Fruit fly (Drosophila melanogaster) whole organism, embryonic: ENCODE measurements around the gene dikar.

Experiments
- Bgb ChIP-seq: fragments of 200-800 bp; sonication (Bioruptor generic); IDR thresholded peaks from 2 replicates; pipeline ENCODE4 v1.3.6; 2022; ENCODE audit warnings: missing biosample characterization, missing genetic modification characterization; ENCODE audit not compliant: partially characterized antibody
- CG10366 ChIP-seq: fragments of 200-800 bp; sonication (Bioruptor generic); IDR thresholded peaks from 2 replicates; pipeline ENCODE4 v1.3.6; 2022; ENCODE audit warnings: missing biosample characterization, missing genetic modification characterization
- CG11723 ChIP-seq: fragments of 200-800 bp; sonication (Bioruptor generic); optimal IDR thresholded peaks from 2 replicates; lab custom pipeline; 2017; ENCODE audit warnings: missing biosample characterization, mild to moderate bottlenecking, missing genetic modification characterization
- CG1233 ChIP-seq: fragments of 200-800 bp; sonication (Bioruptor generic); optimal IDR thresholded peaks from 4 replicates; lab custom pipeline; 2018; ENCODE audit warnings: missing biosample characterization, mild to moderate bottlenecking, missing genetic modification characterization
- CG12659 ChIP-seq: fragments of 200-800 bp; sonication (Bioruptor generic); optimal IDR thresholded peaks from 3 replicates; lab custom pipeline; 2017; ENCODE audit warnings: mild to moderate bottlenecking, missing biosample characterization, missing genetic modification reagents, missing genetic modification characterization
- CG12942 ChIP-seq: fragments of 200-800 bp; sonication (Bioruptor generic); optimal IDR thresholded peaks from 3 replicates; lab custom pipeline; 2016; ENCODE audit warnings: missing biosample characterization, missing genetic modification characterization
- CG13894 ChIP-seq: fragments of 200-800 bp; sonication (Bioruptor generic); optimal IDR thresholded peaks from 3 replicates; lab custom pipeline; 2018; ENCODE audit warnings: missing biosample characterization, mild to moderate bottlenecking, missing genetic modification characterization, moderate library complexity
- CG14441 ChIP-seq: fragments of 200-800 bp; sonication (Bioruptor generic); IDR thresholded peaks from 2 replicates; pipeline ENCODE4 v1.3.6; 2022; ENCODE audit warnings: missing biosample characterization, missing genetic modification characterization
- CG14965 ChIP-seq: fragments of 200-800 bp; sonication (Bioruptor generic); optimal IDR thresholded peaks from 2 replicates; lab custom pipeline; 2016; ENCODE audit warnings: missing biosample characterization, missing genetic modification characterization, borderline replicate concordance
- CG16779 ChIP-seq: fragments of 200-800 bp; sonication (Bioruptor generic); IDR thresholded peaks from 2 replicates; pipeline ENCODE4 v1.3.6; 2022; ENCODE audit warnings: missing biosample characterization, missing genetic modification characterization
- CG16813 ChIP-seq: fragments of 200-800 bp; sonication (Bioruptor generic); IDR thresholded peaks from 3 replicates; pipeline ENCODE4 v1.3.6; 2022; ENCODE audit warnings: missing biosample characterization, missing genetic modification characterization; ENCODE audit not compliant: partially characterized antibody
- CG16863 ChIP-seq: fragments of 200-800 bp; sonication (Bioruptor generic); optimal IDR thresholded peaks from 3 replicates; lab custom pipeline; 2016; ENCODE audit warnings: missing biosample characterization, missing genetic modification characterization
- CG18476 ChIP-seq: fragments of 200-800 bp; sonication (Bioruptor generic); optimal IDR thresholded peaks from 2 replicates; lab custom pipeline; 2016; ENCODE audit warnings: missing biosample characterization, mild to moderate bottlenecking, missing genetic modification characterization
- CG2712 ChIP-seq: fragments of 200-800 bp; optimal IDR thresholded peaks from 3 replicates; lab custom pipeline; 2019; ENCODE audit warnings: missing biosample characterization, mild to moderate bottlenecking, missing genetic modification characterization, moderate library complexity
- CG31365 ChIP-seq: fragments of 200-800 bp; sonication (Bioruptor generic); optimal IDR thresholded peaks from 2 replicates; lab custom pipeline; 2018; ENCODE audit warnings: missing biosample characterization, mild to moderate bottlenecking, missing genetic modification characterization
- CG33213 ChIP-seq: fragments of 200-800 bp; sonication (Bioruptor generic); optimal IDR thresholded peaks from 3 replicates; lab custom pipeline; 2016; ENCODE audit warnings: missing biosample characterization, missing genetic modification characterization
- CG3995 ChIP-seq: fragments of 200-800 bp; sonication (Bioruptor generic); optimal IDR thresholded peaks from 3 replicates; lab custom pipeline; 2016; ENCODE audit warnings: missing biosample characterization, missing genetic modification characterization
- CG4360 ChIP-seq: fragments of 200-800 bp; sonication (Bioruptor generic); IDR thresholded peaks from 2 replicates; pipeline ENCODE4 v1.3.6; 2022; ENCODE audit warnings: missing biosample characterization, missing genetic modification characterization
- CG4707 ChIP-seq: fragments of 200-800 bp; sonication (Bioruptor generic); optimal IDR thresholded peaks from 2 replicates; lab custom pipeline; 2018; ENCODE audit warnings: missing biosample characterization, mild to moderate bottlenecking, missing genetic modification characterization, moderate library complexity
- CG5953 ChIP-seq: fragments of 200-800 bp; sonication (Bioruptor generic); IDR thresholded peaks from 2 replicates; pipeline ENCODE4 v1.3.6; 2022; ENCODE audit warnings: missing biosample characterization, missing genetic modification characterization
- CG6791 ChIP-seq: fragments of 200-800 bp; sonication (Bioruptor generic); IDR thresholded peaks from 3 replicates; pipeline ENCODE4 v1.3.6; 2022; ENCODE audit warnings: missing biosample characterization, missing genetic modification characterization; ENCODE audit not compliant: partially characterized antibody
- CG7928 ChIP-seq: fragments of 200-800 bp; sonication (Bioruptor generic); optimal IDR thresholded peaks from 2 replicates; lab custom pipeline; 2017; ENCODE audit warnings: missing biosample characterization, mild to moderate bottlenecking, missing genetic modification characterization
- CG8765 ChIP-seq: fragments of 200-800 bp; sonication (Bioruptor generic); IDR thresholded peaks from 2 replicates; pipeline ENCODE4 v1.3.6; 2022; ENCODE audit warnings: missing biosample characterization, missing genetic modification characterization
- Chrac-16 ChIP-seq: fragments of 200-800 bp; sonication (Bioruptor generic); optimal IDR thresholded peaks from 3 replicates; lab custom pipeline; 2016; ENCODE audit warnings: missing biosample characterization, missing genetic modification characterization
- CoRest ChIP-seq: fragments of 200-800 bp; sonication (Bioruptor generic); optimal IDR thresholded peaks from 3 replicates; lab custom pipeline; 2018; ENCODE audit warnings: missing biosample characterization, mild to moderate bottlenecking, missing genetic modification characterization, moderate library complexity
- D19A ChIP-seq: fragments of 200-800 bp; optimal IDR thresholded peaks from 3 replicates; lab custom pipeline; 2019; ENCODE audit warnings: missing biosample characterization, mild to moderate bottlenecking, missing genetic modification characterization, moderate library complexity
- Dip2 ChIP-seq: fragments of 200-800 bp; sonication (Bioruptor generic); IDR thresholded peaks from 2 replicates; pipeline ENCODE4 v1.3.6; 2022; ENCODE audit warnings: missing biosample characterization, missing genetic modification characterization
- HmgZ ChIP-seq: fragments of 200-800 bp; sonication (Bioruptor generic); optimal IDR thresholded peaks from 2 replicates; lab custom pipeline; 2018; ENCODE audit warnings: missing biosample characterization, mild to moderate bottlenecking, missing genetic modification characterization
- Meics ChIP-seq: fragments of 200-800 bp; sonication (Bioruptor generic); optimal IDR thresholded peaks from 2 replicates; lab custom pipeline; 2017; ENCODE audit warnings: missing biosample characterization, mild to moderate bottlenecking, missing genetic modification characterization
- Opbp ChIP-seq: fragments of 200-800 bp; sonication (Bioruptor generic); IDR thresholded peaks from 3 replicates; pipeline ENCODE4 v1.3.6; 2022; ENCODE audit warnings: missing biosample characterization, missing genetic modification characterization; ENCODE audit not compliant: partially characterized antibody
- Usf ChIP-seq: fragments of 200-800 bp; sonication (Bioruptor generic); optimal IDR thresholded peaks from 2 replicates; lab custom pipeline; 2017; ENCODE audit warnings: missing genotype, missing biosample characterization, missing genetic modification characterization
- amos ChIP-seq: fragments of 200-800 bp; sonication (Bioruptor generic); IDR thresholded peaks from 2 replicates; pipeline ENCODE4 v1.3.6; 2022; ENCODE audit warnings: missing biosample characterization, missing genetic modification characterization; ENCODE audit not compliant: partially characterized antibody
- chinmo ChIP-seq: fragments of 200-800 bp; sonication (Bioruptor generic); IDR thresholded peaks from 4 replicates; pipeline ENCODE4 v1.3.6; 2022; ENCODE audit warnings: missing biosample characterization, missing genetic modification characterization; ENCODE audit not compliant: partially characterized antibody
- crc ChIP-seq: fragments of 200-800 bp; sonication (Bioruptor generic); optimal IDR thresholded peaks from 2 replicates; lab custom pipeline; 2016; ENCODE audit warnings: missing biosample characterization, missing genetic modification characterization
- dati ChIP-seq: fragments of 200-800 bp; sonication (Bioruptor generic); IDR thresholded peaks from 2 replicates; pipeline ENCODE4 v1.3.6; 2022; ENCODE audit warnings: missing biosample characterization, missing genetic modification characterization
- disco-r ChIP-seq: fragments of 200-800 bp; sonication (Bioruptor generic); optimal IDR thresholded peaks from 2 replicates; lab custom pipeline; 2016; ENCODE audit warnings: missing biosample characterization, missing genetic modification characterization
- fd96Cb ChIP-seq: fragments of 200-800 bp; sonication (Bioruptor generic); optimal IDR thresholded peaks from 2 replicates; lab custom pipeline; 2018; ENCODE audit warnings: missing biosample characterization, mild to moderate bottlenecking, missing genetic modification characterization, moderate library complexity
- gce ChIP-seq: fragments of 200-800 bp; sonication (Bioruptor generic); IDR thresholded peaks from 3 replicates; pipeline ENCODE4 v1.3.6; 2022; ENCODE audit warnings: missing biosample characterization, missing genetic modification characterization
- gsb ChIP-seq: fragments of 200-800 bp; sonication (Bioruptor generic); IDR thresholded peaks from 2 replicates; pipeline ENCODE4 v1.3.6; 2022; ENCODE audit warnings: missing biosample characterization, missing genetic modification characterization
- gsb-n ChIP-seq: fragments of 200-800 bp; sonication (Bioruptor generic); optimal IDR thresholded peaks from 3 replicates; lab custom pipeline; 2018; ENCODE audit warnings: missing biosample characterization, mild to moderate bottlenecking, missing genetic modification characterization
- hth ChIP-seq: fragments of >200 bp; optimal IDR thresholded peaks from 2 replicates; lab custom pipeline; 2017; ENCODE audit warnings: inconsistent platforms
- nmo ChIP-seq: fragments of 200-800 bp; sonication (Bioruptor generic); optimal IDR thresholded peaks from 2 replicates; lab custom pipeline; 2018; ENCODE audit warnings: missing biosample characterization, mild to moderate bottlenecking, missing genetic modification characterization, moderate library complexity
- pnt ChIP-seq: fragments of 200-800 bp; sonication (Bioruptor generic); optimal IDR thresholded peaks from 3 replicates; lab custom pipeline; 2016; ENCODE audit warnings: missing biosample characterization, missing genetic modification characterization
- pros ChIP-seq: fragments of 200-800 bp; sonication (Bioruptor generic); optimal IDR thresholded peaks from 3 replicates; lab custom pipeline; 2019; ENCODE audit warnings: missing biosample characterization, mild to moderate bottlenecking, missing genetic modification characterization, moderate library complexity
- salm ChIP-seq: fragments of 200-800 bp; sonication (Bioruptor generic); optimal IDR thresholded peaks from 2 replicates; lab custom pipeline; 2018; ENCODE audit warnings: missing biosample characterization, mild to moderate bottlenecking, missing genetic modification characterization
- sd ChIP-seq: fragments of 200-800 bp; sonication (Bioruptor generic); optimal IDR thresholded peaks from 3 replicates; lab custom pipeline; 2018; ENCODE audit warnings: missing biosample characterization, mild to moderate bottlenecking, missing genetic modification characterization, moderate library complexity
- sens-2 ChIP-seq: fragments of 200-800 bp; sonication (Bioruptor generic); IDR thresholded peaks from 2 replicates; pipeline ENCODE4 v1.3.6; 2022; ENCODE audit warnings: missing biosample characterization, missing genetic modification characterization
- slp2 ChIP-seq: fragments of 200-800 bp; sonication (Bioruptor generic); optimal IDR thresholded peaks from 2 replicates; lab custom pipeline; 2016; ENCODE audit warnings: missing biosample characterization, missing genetic modification characterization
- tgo ChIP-seq: fragments of 200-800 bp; sonication (Bioruptor generic); IDR thresholded peaks from 3 replicates; pipeline ENCODE4 v1.3.6; 2022; ENCODE audit warnings: missing biosample characterization, missing genetic modification characterization
- tin ChIP-seq: fragments of 200-800 bp; sonication (Bioruptor generic); optimal IDR thresholded peaks from 3 replicates; lab custom pipeline; 2016; ENCODE audit warnings: missing biosample characterization, missing genetic modification characterization
- unc-4 ChIP-seq: fragments of 200-800 bp; sonication (Bioruptor generic); IDR thresholded peaks from 2 replicates; pipeline ENCODE4 v1.3.6; 2022; ENCODE audit warnings: missing biosample characterization, missing genetic modification characterization; ENCODE audit not compliant: partially characterized antibody

The dikar gene

dm6 chr3L:6700962-6701477 is 41.9 kb downstream of the dikar start (continued):
- no peak for TF ChIP-seq dati (GFP tag; lab: Robert Waterston, UW)
- no peak for TF ChIP-seq gsb-n (tag; lab: Kevin White, UChicago)
- TF ChIP-seq unc-4 (GFP tag; lab: Robert Waterston, UW) = no peak
- TF ChIP-seq CoRest (tag; lab: Kevin White, UChicago) = no peak
- TF ChIP-seq CG4707 (GFP tag; lab: Kevin White, UChicago) = no peak
- TF ChIP-seq slp2 (GFP tag; lab: Kevin White, UChicago) = no peak
- no peak for TF ChIP-seq D19A (tag; lab: Kevin White, UChicago)
- TF ChIP-seq CG12659 (GFP tag; lab: Kevin White, UChicago) = no peak
- TF ChIP-seq disco-r (GFP tag; lab: Kevin White, UChicago) = no peak
- TF ChIP-seq Dip2 = no peak
- TF ChIP-seq pros (GFP tag; lab: Kevin White, UChicago) = peak; percentile 96
- peak; percentile 5; the same call in 1 of the 3 replicates for TF ChIP-seq Opbp (GFP tag; lab: Robert Waterston, UW)
- no peak; the same call in 1 of the 2 replicates for TF ChIP-seq Bgb (GFP tag; lab: Robert Waterston, UW)
- peak; percentile 82 for TF ChIP-seq CG6791 (GFP tag; lab: Robert Waterston, UW)
- TF ChIP-seq tgo (GFP tag; lab: Robert Waterston, UW) = no peak
- TF ChIP-seq CG16863 (GFP tag; lab: Kevin White, UChicago) = no peak
- no peak for TF ChIP-seq pnt (GFP tag; lab: Kevin White, UChicago)
- TF ChIP-seq CG12942 = no peak
- TF ChIP-seq CG16779 = no peak
- no peak for TF ChIP-seq CG18476 (GFP tag; lab: Kevin White, UChicago)
- no peak for TF ChIP-seq CG31365 (tag; lab: Kevin White, UChicago)
- TF ChIP-seq CG4360 (GFP tag; lab: Robert Waterston, UW) = no peak
- TF ChIP-seq CG10366 = no peak
- TF ChIP-seq Usf (GFP tag; lab: Kevin White, UChicago) = no peak
- TF ChIP-seq nmo (GFP tag; lab: Kevin White, UChicago) = no peak
- TF ChIP-seq chinmo (GFP tag; lab: Robert Waterston, UW) = no peak
- TF ChIP-seq gsb (GFP tag; lab: Robert Waterston, UW) = no peak
- peak; percentile 1 for TF ChIP-seq CG13894
- TF ChIP-seq crc (GFP tag; lab: Kevin White, UChicago) = no peak
- TF ChIP-seq sd (tag; lab: Kevin White, UChicago) = peak; percentile 64
- TF ChIP-seq Chrac-16 (GFP tag; lab: Kevin White, UChicago) = no peak
- no peak for TF ChIP-seq salm (tag; lab: Kevin White, UChicago)
- no peak for TF ChIP-seq amos (GFP tag; lab: Robert Waterston, UW)
- no peak for TF ChIP-seq CG11723 (GFP tag; lab: Kevin White, UChicago)
- TF ChIP-seq CG1233 (GFP tag; lab: Kevin White, UChicago) = no peak
- TF ChIP-seq hth = no peak
- TF ChIP-seq tin (GFP tag; lab: Kevin White, UChicago) = no peak
- no peak for TF ChIP-seq CG5953 (GFP tag; lab: Robert Waterston, UW)
- no peak for TF ChIP-seq CG7928 (GFP tag; lab: Kevin White, UChicago)
- TF ChIP-seq HmgZ (tag; lab: Kevin White, UChicago) = no peak
- no peak for TF ChIP-seq CG3995 (GFP tag; lab: Kevin White, UChicago)
- no peak for TF ChIP-seq CG8765 (GFP tag; lab: Robert Waterston, UW)
- TF ChIP-seq sens-2 (GFP tag; lab: Robert Waterston, UW) = no peak
- no peak for TF ChIP-seq gce (GFP tag; lab: Robert Waterston, UW)
- no peak for TF ChIP-seq CG14965 (GFP tag; lab: Kevin White, UChicago)
- no peak for TF ChIP-seq CG14441 (GFP tag; lab: Robert Waterston, UW)
- no peak for TF ChIP-seq fd96Cb
- no peak for TF ChIP-seq CG2712 (tag; lab: Kevin White, UChicago)
- TF ChIP-seq CG33213 (GFP tag; lab: Kevin White, UChicago) = no peak
- no peak for TF ChIP-seq Meics (GFP tag; lab: Kevin White, UChicago)
- 0 out of 3 replicates have a peak, but pooled peaks have one; percentile 8 for TF ChIP-seq CG16813 (GFP tag; lab: Robert Waterston, UW)
